Worm (Caenorhabditis elegans) whole organism, midembryonic: ENCODE measurements around the gene nex-3.

Experiments
- T22C8.4 ChIP-seq: fragments of 200-800 bp; sonication (Bioruptor generic); IDR thresholded peaks from 2 replicates; pipeline ENCODE4 v1.3.6; 2022; ENCODE audit warnings: missing genetic modification characterization, missing compliant biosample characterization
- cog-1 ChIP-seq: sonication (generic microtip); optimal IDR thresholded peaks from 2 replicates; lab custom pipeline; 2016; ENCODE audit warnings: missing genetic modification characterization, missing compliant biosample characterization
- flt-1 ChIP-seq: fragments of 200-800 bp; sonication (Bioruptor generic); IDR thresholded peaks from 2 replicates; pipeline ENCODE4 v1.3.6; 2022; ENCODE audit warnings: missing genetic modification characterization, missing compliant biosample characterization
- klf-2 ChIP-seq: fragments of 200-800 bp; sonication (Bioruptor generic); conservative IDR thresholded peaks from 2 replicates; pipeline ENCODE4 v1.3.6; 2022; ENCODE audit warnings: missing genetic modification reagents, missing genetic modification characterization, missing compliant biosample characterization
- med-1 ChIP-seq: sonication (generic microtip); optimal IDR thresholded peaks from 2 replicates; lab custom pipeline; 2017; ENCODE audit warnings: missing genetic modification characterization, mild to moderate bottlenecking, missing compliant biosample characterization, antibody characterized with exemption, missing genetic modification reagents; ENCODE audit not compliant: insufficient read depth
- ref-1 ChIP-seq: fragments of 200-800 bp; sonication (Bioruptor generic); conservative IDR thresholded peaks from 2 replicates; pipeline ENCODE4 v1.3.6; 2022; ENCODE audit warnings: missing genetic modification reagents, missing genetic modification characterization, missing compliant biosample characterization
- ztf-23 ChIP-seq: fragments of 200-800 bp; sonication (Bioruptor generic); IDR thresholded peaks from 2 replicates; pipeline ENCODE4 v1.3.6; 2022; ENCODE audit warnings: missing genetic modification reagents, missing genetic modification characterization, missing compliant biosample characterization
- ztf-29 ChIP-seq: fragments of 200-800 bp; sonication (Bioruptor generic); IDR thresholded peaks from 2 replicates; pipeline ENCODE4 v1.3.6; 2022; ENCODE audit warnings: missing genetic modification reagents, missing genetic modification characterization, missing compliant biosample characterization

DNA sequence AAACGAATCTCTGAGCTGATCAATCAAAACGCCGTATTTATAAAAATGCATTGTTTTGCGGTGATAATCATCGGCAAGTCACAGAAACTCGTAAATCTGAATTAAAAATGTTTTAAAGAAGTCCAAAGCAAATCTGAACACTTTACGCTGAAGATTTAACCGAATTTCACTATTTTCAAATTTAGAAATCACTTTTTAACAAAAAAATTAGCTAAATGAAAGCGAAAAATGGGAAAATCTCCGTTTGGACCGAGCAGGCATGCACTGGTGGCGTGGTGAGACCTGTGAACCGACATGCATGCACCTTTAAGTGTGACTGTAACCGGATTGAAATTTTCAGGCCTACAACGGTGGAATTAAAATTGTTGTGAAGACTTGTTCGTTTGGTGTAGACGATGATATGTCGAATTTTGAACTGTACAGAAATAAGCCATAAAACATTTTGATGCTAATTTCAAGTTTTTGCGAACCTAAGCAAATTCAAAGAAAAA is 2.3 kb upstream of the nex-3 start, which contains the start of gene C28A5.2:
- no peak for TF ChIP-seq med-1 (GFP tag; lab: Kevin White, UChicago)
- no peak for TF ChIP-seq ztf-23 (GFP tag; lab: Robert Waterston, UW)
- no peak for TF ChIP-seq flt-1
- TF ChIP-seq klf-2 (GFP tag; lab: Robert Waterston, UW) = no peak
- no peak for TF ChIP-seq ztf-29 (GFP tag; lab: Robert Waterston, UW)
- no peak for TF ChIP-seq cog-1
- no peak for TF ChIP-seq ref-1 (GFP tag; lab: Robert Waterston, UW)
- TF ChIP-seq T22C8.4 (GFP tag; lab: Robert Waterston, UW) = no peak
